Worm (Caenorhabditis elegans): ENCODE results near the gene vap-2.

vap-2 gene

DNA sequence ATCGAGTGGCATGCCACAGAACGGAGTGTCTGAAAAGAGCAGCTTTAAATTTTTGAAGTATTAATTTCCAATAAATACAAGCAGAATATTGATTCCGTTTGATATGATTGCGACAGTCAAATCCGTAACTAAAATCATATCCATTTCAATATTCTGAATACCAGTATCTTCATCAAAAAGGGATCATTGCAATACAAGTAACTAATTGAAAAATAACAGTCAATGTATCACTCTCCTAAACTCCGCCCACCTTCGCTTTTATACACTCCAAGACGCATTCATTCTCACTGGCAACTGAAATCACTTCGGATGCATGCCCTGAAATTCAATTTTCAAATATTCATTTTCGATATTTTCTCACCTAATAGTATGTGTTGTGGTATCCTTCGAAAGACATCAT, 38.9 kb downstream of the vap-2 start, which contains the start of gene R07A4.3:
R07A4.3 (plus strand) TSS at position 301 of the 400 bp plus-strand sequence.
- TF ChIP-seq ceh-28 (tag; optimal IDR thresholded peaks at IDR 0.05), result no peak
- no peak for TF ChIP-seq egl-5 (tag; optimal IDR thresholded peaks at IDR 0.05)
- TF ChIP-seq R02D3.7 (tag; optimal IDR thresholded peaks at IDR 0.05), result no peak
- TF ChIP-seq pha-4 (tag; optimal IDR thresholded peaks at IDR 0.05), result no peak

DNA sequence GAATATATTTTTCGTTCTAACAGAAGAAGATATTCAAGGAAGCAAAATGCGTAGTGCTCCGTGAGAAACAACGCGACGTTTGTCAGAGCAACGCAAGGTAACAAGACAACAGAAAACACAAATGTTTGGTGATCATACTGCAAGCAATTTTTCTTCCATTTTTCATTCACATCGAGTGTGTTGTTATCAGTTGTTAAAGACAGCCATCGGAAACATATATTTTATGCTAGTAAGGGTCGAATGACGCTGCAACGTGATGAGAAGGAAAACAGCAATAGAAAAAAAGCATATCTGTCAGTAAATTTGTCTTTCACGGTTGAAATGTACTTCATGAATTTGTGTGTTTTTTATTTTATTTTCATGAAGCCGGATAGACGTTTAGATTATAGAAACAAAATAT, 44.2 kb downstream of the vap-2 start:
- peak; percentile 39 for TF ChIP-seq elt-2 (tag; optimal IDR thresholded peaks at IDR 0.05)
- TF ChIP-seq hmg-11 (tag; optimal IDR thresholded peaks at IDR 0.05), result no peak
- TF ChIP-seq pqm-1 (tag; optimal IDR thresholded peaks at IDR 0.05), result peak; percentile 19
- TF ChIP-seq nhr-43 (tag; optimal IDR thresholded peaks at IDR 0.05; ENCODE audit: poor library complexity, severe bottlenecking), result no peak

DNA sequence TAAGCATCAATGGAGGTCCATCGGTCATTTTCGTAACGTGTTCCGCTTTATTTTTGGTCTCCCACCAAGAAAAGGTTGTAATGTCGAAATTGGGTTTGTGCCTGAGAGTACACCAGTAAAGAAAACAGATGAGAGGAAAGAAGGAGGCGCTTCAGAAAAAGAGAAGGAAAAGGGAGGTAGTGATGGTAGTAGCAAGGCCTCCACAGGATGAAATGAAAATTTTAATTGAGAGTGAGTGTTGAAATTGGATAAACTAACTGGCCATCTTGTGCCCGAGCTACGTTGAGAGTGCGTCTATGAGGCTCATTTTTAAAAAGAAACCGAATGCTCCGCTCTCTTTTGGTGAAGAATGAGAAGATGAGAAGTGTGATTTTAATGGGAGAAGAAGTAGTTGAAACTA, 45.9 kb downstream of the vap-2 start, which contains the start of gene R07A4.2:
R07A4.2 (minus strand) TSS at position 101 of the 400 bp plus-strand sequence.
- no peak for TF ChIP-seq nhr-25 (tag; optimal IDR thresholded peaks at IDR 0.05)
- TF ChIP-seq egl-27 (tag; optimal IDR thresholded peaks at IDR 0.05), result no peak
- TF ChIP-seq daf-12 (tag; optimal IDR thresholded peaks at IDR 0.05), result no peak
- no peak for TF ChIP-seq lin-39 (tag; optimal IDR thresholded peaks at IDR 0.05)
- TF ChIP-seq skn-1 (tag; optimal IDR thresholded peaks at IDR 0.05), result no peak
- no peak for TF ChIP-seq nhr-23 (tag; optimal IDR thresholded peaks at IDR 0.05)
- no peak for TF ChIP-seq ceh-28 (tag; optimal IDR thresholded peaks at IDR 0.05)
- TF ChIP-seq mdl-1 (tag; optimal IDR thresholded peaks at IDR 0.05), result no peak
- no peak for TF ChIP-seq nhr-11 (tag; optimal IDR thresholded peaks at IDR 0.05)
- no peak for TF ChIP-seq nhr-237 (tag; optimal IDR thresholded peaks at IDR 0.05)

Data from whole organism, L3 larva.